Worm (Caenorhabditis elegans): ENCODE data around the gene F13H10.9.

DNA sequence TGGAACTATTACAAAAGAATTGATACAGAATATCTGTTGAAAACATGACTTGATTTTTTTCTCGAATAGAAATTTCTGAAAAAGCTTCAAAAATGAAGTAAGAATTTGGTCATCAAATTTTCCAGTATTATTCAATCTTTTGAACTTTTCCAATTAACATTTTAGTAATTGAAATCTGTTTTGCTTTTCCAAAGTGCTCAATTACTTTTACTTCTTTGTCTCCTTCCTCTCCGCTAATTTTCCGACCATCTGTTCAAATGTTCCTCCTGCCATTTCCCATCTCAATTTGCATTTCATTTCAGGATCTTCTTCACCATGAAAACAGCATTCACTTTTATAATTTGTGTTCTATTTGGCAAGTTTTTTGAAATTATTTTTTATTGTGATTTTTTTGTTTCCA lies 47.2 kb downstream of the F13H10.9 start, which contains the start of gene F36H1.11:
- TF ChIP-seq lag-1 (GFP tag; IDR thresholded peaks at IDR 0.05), result no peak
- TF ChIP-seq K11D2.4 (GFP tag; IDR thresholded peaks at IDR 0.05), result no peak
- TF ChIP-seq egl-44 (GFP tag; IDR thresholded peaks at IDR 0.05), result no peak
- TF ChIP-seq chd-7 (tag; optimal IDR thresholded peaks at IDR 0.05), result no peak
